Fruit fly (Drosophila melanogaster) Kc167 (cell line): ENCODE data around the gene del.

Source experiments
- Sin3A ChIP-seq: fragments of >200 bp; optimal IDR thresholded peaks from 2 replicates; lab custom pipeline; 2018; ENCODE audit warnings: missing external identifiers
- h ChIP-seq: fragments of >200 bp; optimal IDR thresholded peaks from 3 replicates; lab custom pipeline; 2018; ENCODE audit warnings: missing external identifiers
- insv ChIP-seq: fragments of >200 bp; optimal IDR thresholded peaks from 3 replicates; lab custom pipeline; 2018; ENCODE audit warnings: missing external identifiers
- psq ChIP-seq: fragments of >200 bp; optimal IDR thresholded peaks from 2 replicates; lab custom pipeline; 2017; ENCODE audit warnings: missing external identifiers
- ttk ChIP-seq: sonication (Bioruptor generic); optimal IDR thresholded peaks from 2 replicates; lab custom pipeline; 2017; ENCODE audit warnings: missing external identifiers

DNA sequence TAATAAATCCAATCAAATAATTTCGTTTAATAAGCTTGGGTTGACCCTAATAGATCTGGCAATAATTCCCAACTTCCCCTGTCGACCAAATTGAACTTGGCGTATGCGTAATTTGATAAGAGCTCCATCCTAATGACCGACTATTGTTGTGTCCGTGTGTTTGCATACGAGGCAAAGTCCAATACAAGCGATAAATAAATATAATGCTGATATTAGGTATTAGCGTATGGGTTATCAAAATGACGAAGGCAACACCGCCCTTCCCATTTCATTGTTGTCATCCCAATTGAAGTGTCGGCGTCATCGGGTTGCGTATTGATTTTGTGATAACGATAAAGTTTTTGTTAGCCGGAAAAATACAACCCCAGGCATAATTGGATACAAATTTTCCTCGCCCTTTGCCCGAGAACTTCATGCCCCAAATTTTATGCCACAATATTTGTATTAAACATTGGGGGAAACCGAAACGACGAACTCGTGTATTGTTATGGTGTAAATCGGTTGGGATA, 41.0 kb upstream of the del start:
- TF ChIP-seq insv: no peak
- TF ChIP-seq Sin3A: no peak
- TF ChIP-seq psq (lab: Kevin White, UChicago): no peak
- no peak for TF ChIP-seq h (lab: Kevin White, UChicago)
- TF ChIP-seq ttk: no peak
